Worm (Caenorhabditis elegans) whole organism, L4 larva: ENCODE data around the gene lrch-1.
A peak's percentile ranks its signal among the peaks of the same experiment; 100 is the strongest.

Experiments used
- F44E2.7 ChIP-seq: fragments of 200-800 bp; sonication (Bioruptor generic); IDR thresholded peaks from 2 replicates; pipeline ENCODE4 v2.1.2; 2022; ENCODE audit warnings: missing genetic modification characterization, missing compliant biosample characterization
- Y105C5A.15 ChIP-seq: fragments of 200-800 bp; sonication (Bioruptor generic); IDR thresholded peaks from 2 replicates; pipeline ENCODE4 v1.3.6; 2022; ENCODE audit warnings: missing genetic modification characterization, missing compliant biosample characterization
- Y48G9A.11 ChIP-seq: fragments of 200-800 bp; sonication (Bioruptor generic); IDR thresholded peaks from 2 replicates; pipeline ENCODE4 v1.3.6; 2022; ENCODE audit warnings: missing genetic modification reagents, missing genetic modification characterization, missing compliant biosample characterization
- Y75B8A.6 ChIP-seq: fragments of 200-800 bp; sonication (Bioruptor generic); IDR thresholded peaks from 2 replicates; pipeline ENCODE4 v1.3.6; 2022; ENCODE audit warnings: missing genetic modification reagents, missing genetic modification characterization, missing compliant biosample characterization
- ZK546.5 ChIP-seq, 2 experiments: sonication (generic microtip); optimal IDR thresholded peaks; 2 replicates each; lab custom pipeline; 2017; ENCODE audit warnings: missing biosample characterization in 2 of 2, missing genetic modification characterization in 2 of 2
- aha-1 ChIP-seq: fragments of 150-350 bp; peaks from one replicate; lab custom pipeline; 2014; ENCODE audit warnings: missing biosample characterization, missing genetic modification characterization
- aly-2 ChIP-seq: sonication (generic microtip); optimal IDR thresholded peaks from 2 replicates; lab custom pipeline; 2018; ENCODE audit warnings: missing biosample characterization, missing genetic modification characterization
- ama-1 ChIP-seq: fragments of 150-350 bp; optimal IDR thresholded peaks from 2 replicates; lab custom pipeline; 2014; ENCODE audit warnings: inconsistent platforms, mixed read lengths
- ceh-32 ChIP-seq: sonication (generic microtip); optimal IDR thresholded peaks from 2 replicates; lab custom pipeline; 2016; ENCODE audit warnings: mild to moderate bottlenecking, missing genetic modification characterization, missing compliant biosample characterization; ENCODE audit not compliant: poor library complexity
- daf-16 ChIP-seq, 3 experiments: sonication (generic microtip); optimal IDR thresholded peaks; 2 replicates each; lab custom pipeline; 2016 to 2017; ENCODE audit warnings: missing genetic modification characterization in 3 of 3, missing genetic modification reagents in 3 of 3, mild to moderate bottlenecking in 2 of 3, missing compliant biosample characterization in 2 of 3, missing biosample characterization in 1 of 3, moderate library complexity in 1 of 3
- daf-8 ChIP-seq: fragments of 200-800 bp; sonication (Bioruptor generic); IDR thresholded peaks from 2 replicates; pipeline ENCODE4 v1.3.6; 2022; ENCODE audit warnings: missing genetic modification characterization, missing compliant biosample characterization
- dmd-9 ChIP-seq: fragments of 200-800 bp; sonication (Bioruptor generic); IDR thresholded peaks from 2 replicates; pipeline ENCODE4 v1.3.6; 2022; ENCODE audit warnings: missing genetic modification reagents, missing genetic modification characterization, missing compliant biosample characterization
- duxl-1 ChIP-seq: sonication (generic microtip); optimal IDR thresholded peaks from 2 replicates; lab custom pipeline; 2016; ENCODE audit warnings: mild to moderate bottlenecking, missing genetic modification characterization, moderate library complexity, missing compliant biosample characterization; ENCODE audit not compliant: poor library complexity
- dve-1 ChIP-seq: sonication (generic microtip); optimal IDR thresholded peaks from 2 replicates; lab custom pipeline; 2017; ENCODE audit warnings: antibody characterized with exemption, mild to moderate bottlenecking, missing genetic modification characterization, missing compliant biosample characterization; ENCODE audit not compliant: insufficient read depth
- hmg-1.1 ChIP-seq: fragments of 200-800 bp; sonication (Bioruptor generic); IDR thresholded peaks from 2 replicates; pipeline ENCODE4 v1.3.6; 2022; ENCODE audit warnings: missing genetic modification reagents, missing genetic modification characterization, missing compliant biosample characterization
- lin-38 ChIP-seq: fragments of 200-800 bp; sonication (Bioruptor generic); IDR thresholded peaks from 2 replicates; pipeline ENCODE4 v1.3.6; 2022; ENCODE audit warnings: missing genetic modification reagents, missing genetic modification characterization, missing compliant biosample characterization
- lir-3 ChIP-seq: sonication (generic microtip); optimal IDR thresholded peaks from 2 replicates; lab custom pipeline; 2016; ENCODE audit warnings: mild to moderate bottlenecking, missing genetic modification characterization, missing compliant biosample characterization
- lsy-2 ChIP-seq, 2 experiments: fragments of 150-350 bp in 1 of 2; sonication (generic microtip) in 1 of 2; optimal IDR thresholded peaks; 2 replicates each; lab custom pipeline; 2014 to 2017; ENCODE audit warnings: missing biosample characterization in 2 of 2, missing genetic modification characterization in 2 of 2
- madf-5 ChIP-seq, 2 experiments: fragments of 200-800 bp; sonication (Bioruptor generic); IDR thresholded peaks; 2 replicates each; pipeline ENCODE4 v1.3.6; 2022; ENCODE audit warnings: missing compliant biosample characterization in 2 of 2, missing genetic modification characterization in 2 of 2
- madf-9 ChIP-seq: fragments of 200-800 bp; sonication (Bioruptor generic); conservative IDR thresholded peaks from 2 replicates; pipeline ENCODE4 v1.3.6; 2022; ENCODE audit warnings: missing genetic modification reagents, missing genetic modification characterization, missing compliant biosample characterization
- mdl-1 ChIP-seq, 2 experiments: fragments of 150-350 bp in 1 of 2; sonication (generic microtip) in 1 of 2; optimal IDR thresholded peaks; 2 replicates each; lab custom pipeline; 2014 to 2017; ENCODE audit warnings: missing biosample characterization in 2 of 2, missing genetic modification characterization in 2 of 2
- mdt-29 ChIP-seq: fragments of 200-800 bp; sonication (Bioruptor generic); IDR thresholded peaks from 2 replicates; pipeline ENCODE4 v1.3.6; 2022; ENCODE audit warnings: missing genetic modification reagents, missing genetic modification characterization, missing compliant biosample characterization
- mep-1 ChIP-seq: fragments of 150-350 bp; sonication (generic microtip); optimal IDR thresholded peaks from 3 replicates; lab custom pipeline; 2014; ENCODE audit warnings: missing biosample characterization, missing genetic modification characterization
- mxl-3 ChIP-seq: fragments of 200-800 bp; sonication (Bioruptor generic); optimal IDR thresholded peaks from 2 replicates; lab custom pipeline; 2018; ENCODE audit warnings: mild to moderate bottlenecking, missing genetic modification characterization, missing compliant biosample characterization
- nhr-102 ChIP-seq: sonication (generic microtip); optimal IDR thresholded peaks from 2 replicates; lab custom pipeline; 2016; ENCODE audit warnings: mild to moderate bottlenecking, missing genetic modification characterization, moderate library complexity, missing compliant biosample characterization
- nhr-11 ChIP-seq: fragments of 150-350 bp; optimal IDR thresholded peaks from 2 replicates; lab custom pipeline; 2014; ENCODE audit warnings: missing biosample characterization, missing genetic modification characterization
- nhr-111 ChIP-seq: fragments of 200-800 bp; sonication (Bioruptor generic); optimal IDR thresholded peaks from 2 replicates; lab custom pipeline; 2018; ENCODE audit warnings: mild to moderate bottlenecking, missing genetic modification characterization, missing compliant biosample characterization
- nhr-237 ChIP-seq: sonication (generic microtip); optimal IDR thresholded peaks from 2 replicates; lab custom pipeline; 2017; ENCODE audit warnings: missing biosample characterization, missing genetic modification characterization
- nhr-25 ChIP-seq: sonication (generic microtip); optimal IDR thresholded peaks from 2 replicates; lab custom pipeline; 2017; ENCODE audit warnings: missing genetic modification characterization, mild to moderate bottlenecking, missing compliant biosample characterization, antibody characterized with exemption, moderate library complexity, borderline replicate concordance; ENCODE audit not compliant: insufficient read depth
- nhr-28 ChIP-seq: fragments of 150-350 bp; optimal IDR thresholded peaks from 2 replicates; lab custom pipeline; 2014; ENCODE audit warnings: missing biosample characterization, missing genetic modification characterization
- nhr-42 ChIP-seq: fragments of 200-800 bp; sonication (Bioruptor generic); IDR thresholded peaks from 2 replicates; pipeline ENCODE4 v1.3.6; 2022; ENCODE audit warnings: missing genetic modification characterization, missing compliant biosample characterization
- pha-4 ChIP-seq, 2 experiments: fragments of 150-350 bp in 1 of 2; fragments of 200-800 bp in 1 of 2; sonication (Bioruptor generic) in 1 of 2; IDR thresholded peaks in 1 of 2; optimal IDR thresholded peaks in 1 of 2; 2 replicates each; pipeline versions ENCODE4 v1.3.6 to Lab custom; 2014 to 2022; ENCODE audit warnings: missing genetic modification characterization in 2 of 2, missing genetic modification reagents in 2 of 2, missing biosample characterization in 1 of 2, missing compliant biosample characterization in 1 of 2
- pqm-1 ChIP-seq: sonication (generic microtip); optimal IDR thresholded peaks from 2 replicates; lab custom pipeline; 2017; ENCODE audit warnings: missing biosample characterization, missing genetic modification characterization
- sdz-12 ChIP-seq: fragments of 200-800 bp; sonication (Bioruptor generic); optimal IDR thresholded peaks from 2 replicates; lab custom pipeline; 2018; ENCODE audit warnings: mild to moderate bottlenecking, missing genetic modification characterization, missing compliant biosample characterization
- set-16 ChIP-seq: fragments of 200-800 bp; sonication (Bioruptor generic); IDR thresholded peaks from 2 replicates; pipeline ENCODE4 v1.3.6; 2022; ENCODE audit warnings: missing genetic modification reagents, missing genetic modification characterization, missing compliant biosample characterization
- spr-1 ChIP-seq: sonication (generic microtip); optimal IDR thresholded peaks from 2 replicates; lab custom pipeline; 2016; ENCODE audit warnings: mild to moderate bottlenecking, missing genetic modification characterization, missing compliant biosample characterization
- unc-130 ChIP-seq: sonication (generic microtip); optimal IDR thresholded peaks from 2 replicates; lab custom pipeline; 2016; ENCODE audit warnings: missing genetic modification reagents, missing genetic modification characterization, missing compliant biosample characterization
- unc-39 ChIP-seq: sonication (generic microtip); optimal IDR thresholded peaks from 2 replicates; lab custom pipeline; 2017; ENCODE audit warnings: missing biosample characterization, missing genetic modification characterization
- unc-62 ChIP-seq, 3 experiments: fragments of 150-350 bp in 1 of 3; sonication (generic microtip); optimal IDR thresholded peaks in 2 of 3; peaks in 1 of 3; 1 replicate in 1 of 3; 2 replicates in 2 of 3; lab custom pipeline; 2014 to 2017; ENCODE audit warnings: missing biosample characterization in 3 of 3, missing genetic modification characterization in 3 of 3, missing genetic modification reagents in 3 of 3, missing genotype in 1 of 3
- zip-11 ChIP-seq: fragments of 200-800 bp; sonication (Bioruptor generic); IDR thresholded peaks from 2 replicates; pipeline ENCODE4 v1.3.6; 2022; ENCODE audit warnings: missing genetic modification characterization, missing compliant biosample characterization

Gene lrch-1

DNA sequence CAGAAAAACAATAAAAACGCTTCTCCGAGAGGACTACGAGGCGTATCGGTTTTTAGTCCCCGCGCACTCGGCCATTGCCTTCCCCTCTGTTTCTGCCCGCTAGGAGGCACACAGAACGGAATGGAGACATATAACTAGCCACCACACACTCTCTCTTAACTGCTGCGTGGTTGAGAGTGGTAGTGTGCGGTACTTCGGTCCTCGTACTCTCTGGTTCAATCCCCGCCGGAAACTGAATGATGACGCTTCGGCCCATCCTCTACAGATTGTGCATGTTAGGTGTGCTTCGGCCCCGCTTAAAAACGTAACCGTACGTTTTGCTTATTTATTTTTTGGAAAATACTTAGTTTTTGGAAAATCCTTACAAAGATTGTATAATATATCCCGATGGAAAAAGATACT is 8.8 kb downstream of the lrch-1 start, which contains the start of gene T13C5.6 (continued):
- TF ChIP-seq nhr-25 (tag; lab: Kevin White, UChicago) (peak; percentile 50), mdl-1 (tag; optimal IDR thresholded peaks at IDR 0.05; lab: Kevin White, UChicago) (peak in 1 of 2 experiments; percentile 74), nhr-28 (tag; lab: Kevin White, UChicago) (peak; percentile 78), Y75B8A.6 (GFP tag; lab: Robert Waterston, UW) (0 out of 2 replicates have a peak, but pooled peaks have one; percentile 72), mep-1 (tag; lab: Kevin White, UChicago) (peak; percentile 95), set-16 (GFP tag; lab: Robert Waterston, UW) (peak; percentile 73), zip-11 (GFP tag; lab: Robert Waterston, UW) (peak; percentile 62; the same call in 1 of the 2 replicates), daf-8 (0 out of 2 replicates have a peak, but pooled peaks have one; percentile 27), madf-9 (GFP tag; lab: Robert Waterston, UW) (peak; percentile 84), pha-4 (GFP tag; IDR thresholded peaks at IDR 0.05; lab: Robert Waterston, UW) (peak; percentile 92), pha-4 (tag; optimal IDR thresholded peaks at IDR 0.05; lab: Kevin White, UChicago) (peak; percentile 9), nhr-11 (tag; lab: Kevin White, UChicago) (peak; percentile 88), Y105C5A.15 (GFP tag; lab: Robert Waterston, UW) (peak; percentile 60; the same call in 1 of the 2 replicates), unc-130 (GFP tag; lab: Kevin White, UChicago) (peak; percentile 77), ceh-32 (tag; lab: Kevin White, UChicago) (peak; percentile 74), nhr-102 (tag; lab: Kevin White, UChicago) (peak; percentile 92), unc-62 (GFP tag; optimal IDR thresholded peaks at IDR 0.05 in 1 of 2; lab: Kevin White, UChicago) (peak in 1 of 2 experiments; percentile 12), unc-62 (tag; optimal IDR thresholded peaks at IDR 0.05; lab: Kevin White, UChicago) (no peak), lsy-2 (tag; optimal IDR thresholded peaks at IDR 0.05; lab: Kevin White, UChicago) (peak; percentile 46 to 85), nhr-42 (peak; percentile 90)

DNA sequence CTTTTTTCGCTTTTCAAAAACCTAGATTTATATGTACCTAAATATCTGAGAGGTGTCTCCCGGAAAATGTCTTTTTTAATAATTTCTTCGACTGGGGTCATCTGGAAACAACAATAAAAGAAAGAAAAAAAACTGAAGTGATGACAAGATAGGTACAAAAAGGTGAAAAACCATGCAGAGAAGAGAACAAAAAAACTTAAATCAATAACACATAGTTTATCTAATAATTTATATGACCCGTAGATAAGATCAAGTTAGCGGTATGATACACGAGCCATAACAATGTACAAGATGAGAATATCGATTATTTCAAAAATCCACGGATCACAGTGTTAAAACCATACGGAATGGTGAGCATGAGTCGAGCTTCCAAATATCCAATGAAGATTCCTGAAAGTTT is 10.1 kb downstream of the lrch-1 start, which contains the start of gene mtp-18:
Gene mtp-18 (minus strand): TSS at position 101 of the 400 bp plus-strand sequence.
- TF ChIP-seq pqm-1 (tag; lab: Kevin White, UChicago) (no peak), unc-62 (GFP tag; optimal IDR thresholded peaks at IDR 0.05 in 1 of 2; lab: Kevin White, UChicago) (peak in 1 of 2 experiments; percentile 12), unc-62 (tag; optimal IDR thresholded peaks at IDR 0.05; lab: Kevin White, UChicago) (no peak), lin-38 (no peak), ZK546.5 (tag; optimal IDR thresholded peaks at IDR 0.05; lab: Kevin White, UChicago) (no peak), Y48G9A.11 (GFP tag; lab: Robert Waterston, UW) (no peak), ama-1 (no peak), mdl-1 (tag; optimal IDR thresholded peaks at IDR 0.05; lab: Kevin White, UChicago) (no peak), daf-8 (no peak)

DNA sequence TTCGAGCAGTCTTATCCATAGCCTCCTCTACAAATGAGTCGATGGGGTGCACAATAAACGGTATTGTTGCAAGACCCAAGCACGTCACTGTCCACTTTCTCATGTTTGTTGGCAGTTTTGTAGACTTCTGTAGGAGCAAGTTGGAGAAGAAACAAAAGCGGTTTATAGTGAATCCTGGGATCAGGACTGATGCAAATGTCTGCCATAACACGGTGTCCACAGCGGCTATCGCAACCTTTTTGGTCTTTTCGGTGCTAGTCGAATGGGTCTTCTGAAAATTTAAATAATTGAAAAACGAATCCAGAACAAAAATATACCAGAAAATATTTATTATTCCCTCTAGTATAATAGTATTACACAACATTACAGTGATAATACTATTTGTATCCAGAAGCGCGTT is 11.1 kb downstream of the lrch-1 start:
- TF ChIP-seq nhr-111 (GFP tag; lab: Kevin White, UChicago) (no peak), nhr-11 (tag; lab: Kevin White, UChicago) (no peak), aly-2 (tag; lab: Kevin White, UChicago) (no peak), unc-62 (GFP tag; optimal IDR thresholded peaks at IDR 0.05 in 1 of 2; lab: Kevin White, UChicago) (peak in 1 of 2 experiments; percentile 90), unc-62 (tag; optimal IDR thresholded peaks at IDR 0.05; lab: Kevin White, UChicago) (no peak), mxl-3 (GFP tag; lab: Kevin White, UChicago) (no peak), dmd-9 (GFP tag; lab: Robert Waterston, UW) (no peak), aha-1 (no peak)

DNA sequence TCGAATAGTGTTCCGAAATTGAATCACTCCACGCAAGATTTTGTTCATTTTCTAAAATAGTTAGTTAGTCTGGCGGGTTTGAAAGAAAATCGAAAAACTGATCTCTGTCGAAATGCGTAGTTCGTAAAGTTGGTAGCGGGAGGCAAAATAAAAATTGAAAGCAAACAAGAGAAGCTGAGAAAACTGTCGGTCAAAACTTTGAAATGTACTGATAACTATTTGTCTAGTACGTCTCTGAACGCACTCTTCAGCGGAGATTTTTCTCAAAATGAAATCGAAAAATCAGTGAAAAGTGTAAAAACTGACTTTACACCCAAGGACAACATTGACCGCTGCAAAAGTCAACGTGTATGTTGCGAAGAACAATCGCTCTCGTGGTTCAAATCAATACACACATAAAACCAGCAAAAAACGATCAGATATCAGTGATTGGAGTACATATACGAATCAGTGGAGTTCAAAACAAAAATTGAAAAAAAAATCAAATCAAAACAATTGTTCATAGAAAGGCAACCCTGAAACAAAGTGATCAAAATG is 11.7 kb downstream of the lrch-1 start, which contains the start of gene bca-1:
Gene bca-1 (minus strand): TSS at position 51 of the 537 bp plus-strand sequence.
- TF ChIP-seq madf-5 (GFP tag; IDR thresholded peaks at IDR 0.05; lab: Robert Waterston, UW) = no peak
- TF ChIP-seq Y105C5A.15 (GFP tag; lab: Robert Waterston, UW) = no peak
- no peak for TF ChIP-seq nhr-237 (tag; lab: Kevin White, UChicago)
- TF ChIP-seq duxl-1 (tag; lab: Kevin White, UChicago) = no peak
- no peak for TF ChIP-seq pha-4 (GFP tag; IDR thresholded peaks at IDR 0.05; lab: Robert Waterston, UW)
- TF ChIP-seq pha-4 (tag; optimal IDR thresholded peaks at IDR 0.05; lab: Kevin White, UChicago) = peak; percentile 5
- TF ChIP-seq lir-3 = no peak
- no peak for TF ChIP-seq unc-39 (tag; lab: Kevin White, UChicago)
- TF ChIP-seq nhr-102 (tag; lab: Kevin White, UChicago) = no peak
- no peak for TF ChIP-seq madf-9 (GFP tag; lab: Robert Waterston, UW)
- peak in 1 of 2 experiments; percentile 22 for TF ChIP-seq daf-16 (GFP tag; optimal IDR thresholded peaks at IDR 0.05; lab: Kevin White, UChicago)
- peak; percentile 53 for TF ChIP-seq daf-16 (tag; optimal IDR thresholded peaks at IDR 0.05; lab: Kevin White, UChicago)
- TF ChIP-seq dve-1 = peak; percentile 63
- TF ChIP-seq lsy-2 (tag; optimal IDR thresholded peaks at IDR 0.05; lab: Kevin White, UChicago) = peak in 1 of 2 experiments; percentile 40
- TF ChIP-seq pqm-1 (tag; lab: Kevin White, UChicago) = no peak
- TF ChIP-seq aha-1 = peak; percentile 77
- no peak for TF ChIP-seq spr-1 (tag; lab: Kevin White, UChicago)
- TF ChIP-seq mdt-29 (GFP tag; lab: Robert Waterston, UW) = no peak
- TF ChIP-seq sdz-12 = no peak
- TF ChIP-seq hmg-1.1 = no peak
- no peak for TF ChIP-seq F44E2.7 (GFP tag; lab: Robert Waterston, UW)
